Fruit fly (Drosophila melanogaster) Kc167 (cell line): ENCODE results near the gene Rad9.

ENCODE experiments used
- Myc ChIP-seq: fragments of >200 bp; optimal IDR thresholded peaks from 2 replicates; lab custom pipeline; 2017; ENCODE audit warnings: missing external identifiers
- Sin3A ChIP-seq: fragments of >200 bp; optimal IDR thresholded peaks from 2 replicates; lab custom pipeline; 2018; ENCODE audit warnings: missing external identifiers
- h ChIP-seq: fragments of >200 bp; optimal IDR thresholded peaks from 3 replicates; lab custom pipeline; 2018; ENCODE audit warnings: missing external identifiers
- insv ChIP-seq: fragments of >200 bp; optimal IDR thresholded peaks from 3 replicates; lab custom pipeline; 2018; ENCODE audit warnings: missing external identifiers
- psq ChIP-seq: fragments of >200 bp; optimal IDR thresholded peaks from 2 replicates; lab custom pipeline; 2017; ENCODE audit warnings: missing external identifiers
- ttk ChIP-seq: sonication (Bioruptor generic); optimal IDR thresholded peaks from 2 replicates; lab custom pipeline; 2017; ENCODE audit warnings: missing external identifiers

Rad9 gene

DNA sequence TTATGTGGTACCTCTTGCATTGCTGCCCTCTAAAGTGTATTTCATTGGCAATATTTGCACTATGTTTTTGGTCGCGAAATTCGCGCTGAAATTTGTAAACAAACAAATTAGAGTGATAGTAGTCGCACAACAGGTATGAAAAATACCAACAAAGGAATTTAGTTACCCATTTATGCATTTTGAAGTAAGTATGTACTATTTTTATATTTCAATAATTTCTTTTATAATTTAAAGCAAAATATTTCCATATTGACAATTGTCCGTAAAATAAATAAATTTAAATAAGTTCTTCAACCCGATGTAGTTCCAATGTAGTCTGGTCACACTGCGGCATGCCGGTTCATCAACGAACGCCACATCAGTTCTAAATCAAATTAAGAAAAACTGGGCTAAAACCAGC lies at the start of gene Rad9, which contains the start of gene Uggt:
Gene Rad9 (minus strand): TSS at position 114 of the 400 bp plus-strand sequence.
Gene Uggt (plus strand): TSS at position 308 of the 400 bp plus-strand sequence.
- no peak for TF ChIP-seq h (lab: Kevin White, UChicago)
- no peak for TF ChIP-seq ttk (lab: Kevin White, UChicago)
- no peak for TF ChIP-seq psq (lab: Kevin White, UChicago)
- TF ChIP-seq insv (lab: Kevin White, UChicago), result no peak
- no peak for TF ChIP-seq Sin3A (lab: Kevin White, UChicago)
- no peak for TF ChIP-seq Myc (lab: Kevin White, UChicago)

DNA sequence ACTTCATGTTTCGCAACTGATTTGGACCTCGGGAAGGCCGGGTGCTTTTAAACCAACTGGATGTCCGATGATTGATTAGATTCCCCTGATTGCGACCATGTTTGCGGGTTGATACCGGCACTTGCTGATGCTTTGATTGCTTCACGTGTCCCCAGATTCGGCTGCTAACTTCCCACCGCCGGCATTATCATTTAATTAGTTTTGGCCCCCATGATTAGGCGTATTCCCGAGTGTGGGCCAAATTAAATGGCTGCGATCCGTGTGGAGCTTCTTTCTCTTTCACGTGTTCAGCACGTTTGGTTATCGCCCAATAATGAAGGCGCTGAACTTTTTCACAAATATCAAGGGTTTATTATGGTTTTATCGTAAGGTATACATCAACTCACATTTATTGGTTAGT lies 49.7 kb upstream of the Rad9 start, which contains the start of gene CG3819:
Gene CG3819 (minus strand): TSS at position 23 of the 400 bp plus-strand sequence.
- TF ChIP-seq Sin3A (lab: Kevin White, UChicago), result no peak
- TF ChIP-seq h (lab: Kevin White, UChicago), result no peak

DNA sequence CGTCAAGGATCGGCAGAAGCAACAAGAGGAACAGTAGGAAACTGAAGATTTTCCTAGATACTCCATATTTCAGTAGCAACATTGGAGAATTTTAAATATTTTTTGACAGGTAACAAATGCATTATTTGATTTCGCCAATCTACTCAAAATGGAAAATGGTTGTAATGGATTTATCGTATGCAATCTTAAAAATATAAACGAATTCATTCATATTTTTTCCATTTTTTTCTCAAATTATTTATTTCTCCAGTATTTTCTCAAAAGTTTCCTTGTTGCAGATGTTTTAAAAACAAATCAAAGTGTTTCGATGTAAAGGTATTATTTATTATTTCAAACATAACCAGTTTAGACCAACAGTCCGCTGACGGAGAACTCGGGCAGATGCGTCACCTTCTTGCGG lies 47.9 kb upstream of the Rad9 start, which contains the start of gene CG18223:
Gene CG18223 (minus strand): TSS at position 101 of the 400 bp plus-strand sequence.
- TF ChIP-seq h (lab: Kevin White, UChicago) (no peak), Myc (lab: Kevin White, UChicago) (no peak), ttk (lab: Kevin White, UChicago) (no peak), Sin3A (lab: Kevin White, UChicago) (no peak), psq (lab: Kevin White, UChicago) (no peak), insv (lab: Kevin White, UChicago) (no peak)

DNA sequence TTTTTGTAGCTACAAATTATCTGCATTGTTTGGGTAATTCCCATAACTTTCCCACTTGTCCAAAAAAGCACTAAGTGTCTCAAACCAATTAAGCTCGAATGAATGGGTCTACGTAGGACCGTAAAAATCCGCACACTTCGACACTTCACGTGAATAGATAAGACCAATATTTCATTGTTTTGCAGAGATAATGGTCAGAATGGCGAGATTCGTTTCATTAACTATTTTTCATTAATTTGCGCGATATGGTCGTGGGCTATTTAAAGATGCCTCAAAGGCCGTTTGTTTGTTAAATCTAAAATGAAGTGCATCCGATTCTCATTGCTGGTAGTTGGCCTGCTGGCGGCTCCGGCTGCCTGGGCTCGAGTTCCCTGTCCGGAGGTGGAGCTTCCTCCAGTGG lies 44.9 kb upstream of the Rad9 start, which contains the start of gene CG6839:
Gene CG6839 (plus strand): TSS at position 301 of the 400 bp plus-strand sequence.
- TF ChIP-seq ttk (lab: Kevin White, UChicago), result no peak
- TF ChIP-seq Myc (lab: Kevin White, UChicago), result no peak
- TF ChIP-seq h (lab: Kevin White, UChicago), result no peak
- TF ChIP-seq psq (lab: Kevin White, UChicago), result no peak
- no peak for TF ChIP-seq Sin3A (lab: Kevin White, UChicago)

DNA sequence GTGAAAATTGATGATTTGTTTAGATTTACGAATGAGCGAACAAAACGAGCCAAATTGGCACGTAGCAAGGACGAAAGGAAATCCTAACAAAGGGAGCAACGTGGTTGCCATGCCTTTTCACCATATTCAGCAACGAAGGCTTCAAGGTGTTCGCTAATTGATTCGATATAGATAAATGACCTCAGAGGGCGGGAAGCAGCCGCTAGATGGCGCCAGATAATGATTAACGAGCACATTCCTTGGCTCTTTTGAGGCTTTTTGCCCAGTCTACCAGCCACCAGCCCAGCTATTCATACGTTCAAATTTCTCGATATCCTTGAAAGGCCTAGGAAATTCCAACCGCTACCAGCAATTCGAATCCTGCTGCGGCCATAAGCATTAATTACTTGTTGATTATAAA lies 44.1 kb upstream of the Rad9 start:
- no peak for TF ChIP-seq insv (lab: Kevin White, UChicago)
- no peak for TF ChIP-seq psq (lab: Kevin White, UChicago)
- TF ChIP-seq Myc (lab: Kevin White, UChicago), result no peak
- no peak for TF ChIP-seq ttk (lab: Kevin White, UChicago)
- no peak for TF ChIP-seq h (lab: Kevin White, UChicago)
- no peak for TF ChIP-seq Sin3A (lab: Kevin White, UChicago)

DNA sequence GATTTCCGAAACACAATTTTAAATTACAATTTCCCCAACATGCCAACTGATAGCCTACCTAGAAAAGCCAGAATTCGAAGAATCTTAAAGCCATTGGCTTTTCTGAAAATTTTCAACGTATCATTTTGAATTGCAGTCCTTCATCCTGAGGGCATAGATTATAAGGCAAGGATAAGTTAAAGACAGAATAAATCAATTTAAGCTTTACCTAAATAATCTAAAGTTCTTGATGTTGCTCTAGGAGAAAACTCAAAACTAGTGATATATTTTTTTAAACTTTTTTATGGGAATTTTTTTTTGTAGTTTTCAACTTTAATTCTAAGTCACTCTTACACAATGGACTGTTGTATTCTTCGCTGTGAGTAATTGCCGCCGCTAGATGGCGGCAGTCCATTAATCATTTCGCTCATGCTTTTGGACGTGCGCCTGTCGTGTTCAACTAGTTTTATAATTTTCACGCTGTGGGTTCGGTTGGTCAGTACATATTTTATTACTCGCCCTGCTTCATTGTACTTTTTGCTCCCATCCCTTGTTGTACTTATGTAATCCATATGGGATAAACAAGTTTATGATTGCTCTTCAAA lies 41.8 kb upstream of the Rad9 start, which contains the start of gene COX6AL2:
Gene COX6AL2 (minus strand): TSS at position 51 of the 584 bp plus-strand sequence.
- no peak for TF ChIP-seq psq (lab: Kevin White, UChicago)
- no peak for TF ChIP-seq Myc (lab: Kevin White, UChicago)
- no peak for TF ChIP-seq insv (lab: Kevin White, UChicago)
- no peak for TF ChIP-seq Sin3A (lab: Kevin White, UChicago)
- no peak for TF ChIP-seq h (lab: Kevin White, UChicago)
- TF ChIP-seq ttk (lab: Kevin White, UChicago), result no peak

DNA sequence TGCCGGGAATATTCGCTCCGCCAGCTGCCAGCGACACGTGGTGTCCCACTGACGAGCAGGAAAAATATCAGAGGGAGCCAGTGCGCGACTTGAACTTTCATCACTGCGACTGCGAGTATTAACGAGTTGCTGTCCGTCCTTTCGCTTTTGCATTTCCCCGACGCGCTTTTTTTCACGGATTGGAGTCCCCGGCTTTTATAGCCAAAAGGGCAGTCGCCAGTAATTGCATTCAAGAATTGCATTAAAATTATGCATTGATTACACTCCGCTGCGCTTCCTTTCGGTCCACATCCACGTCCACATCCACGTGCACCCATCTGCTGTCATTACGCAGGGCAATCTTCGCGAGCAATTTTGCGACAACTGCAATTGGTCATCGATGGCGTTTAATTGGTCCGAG lies 38.7 kb upstream of the Rad9 start, which contains the start of gene Ir75d:
Gene Ir75d (minus strand): TSS at position 101 of the 400 bp plus-strand sequence.
- no peak for TF ChIP-seq Sin3A (lab: Kevin White, UChicago)
- TF ChIP-seq h (lab: Kevin White, UChicago), result no peak
- no peak for TF ChIP-seq psq (lab: Kevin White, UChicago)
- no peak for TF ChIP-seq insv (lab: Kevin White, UChicago)
- no peak for TF ChIP-seq ttk (lab: Kevin White, UChicago)
- TF ChIP-seq Myc (lab: Kevin White, UChicago), result no peak

DNA sequence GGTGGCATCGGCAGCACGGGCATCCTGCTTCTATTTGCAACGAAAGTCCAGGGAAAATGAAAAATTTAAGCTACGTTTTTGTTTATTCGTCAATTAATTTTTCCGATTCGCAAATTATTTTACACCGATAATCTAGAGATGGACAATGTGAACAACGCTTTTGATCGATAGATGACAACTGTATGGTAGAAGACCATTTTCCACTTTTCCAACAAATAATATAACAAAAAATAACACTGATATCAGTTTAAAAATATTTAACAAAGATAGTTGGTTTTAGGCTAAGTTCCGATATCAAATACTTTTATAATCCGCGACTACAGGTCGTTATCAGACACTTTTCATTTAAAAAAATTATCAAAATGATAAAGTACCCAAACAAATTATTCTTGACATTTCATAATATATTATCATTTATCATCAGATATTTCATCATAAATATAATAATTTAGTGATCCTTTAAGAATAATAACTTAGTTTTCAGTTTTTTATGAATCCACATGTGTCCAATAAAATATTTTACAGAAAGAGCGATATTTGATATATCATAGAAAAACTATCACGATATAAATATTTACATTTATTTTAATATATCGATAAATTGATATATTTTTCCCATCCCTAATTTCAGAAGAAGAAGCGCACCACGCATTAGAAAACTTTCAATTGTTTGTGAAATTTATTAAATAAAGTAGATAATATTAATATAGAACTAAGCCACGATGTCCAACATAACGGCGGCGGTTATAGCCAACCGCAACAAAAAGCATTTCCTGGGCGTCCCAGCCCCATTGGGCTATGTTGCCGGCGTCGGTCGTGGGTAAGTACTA lies 32.6 kb upstream of the Rad9 start, which contains the start of the genes CSN1b and Prp6:
Gene CSN1b (minus strand): TSS at position 159 of the 830 bp plus-strand sequence.
Gene Prp6 (plus strand): TSS at position 601 of the 830 bp plus-strand sequence.
- TF ChIP-seq psq (lab: Kevin White, UChicago), result no peak
- TF ChIP-seq Sin3A (lab: Kevin White, UChicago), result no peak
- TF ChIP-seq Myc (lab: Kevin White, UChicago), result no peak
- no peak for TF ChIP-seq h (lab: Kevin White, UChicago)

DNA sequence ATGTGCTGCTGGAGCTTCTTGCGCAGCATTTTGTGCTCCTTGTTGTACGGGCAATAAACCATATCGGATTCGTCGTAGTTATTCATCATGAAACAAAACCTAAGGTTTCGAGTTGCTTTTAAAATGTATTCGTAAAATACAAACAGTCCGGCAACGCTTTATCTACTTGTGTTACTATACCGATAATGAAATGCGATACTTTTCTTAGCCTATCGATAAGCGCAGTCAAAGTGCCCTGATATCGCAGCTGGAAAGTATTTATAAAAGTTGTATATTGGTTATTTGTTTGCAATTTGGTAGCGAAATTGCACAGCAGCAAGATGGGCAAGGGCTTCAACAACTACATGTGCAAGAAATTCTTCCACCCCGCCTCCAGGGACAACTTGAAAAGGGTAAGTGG lies 29.1 kb upstream of the Rad9 start, which contains the start of the genes arx and CG6843:
Gene arx (minus strand): TSS at position 144 of the 400 bp plus-strand sequence.
Gene CG6843 (plus strand): TSS at position 184 of the 400 bp plus-strand sequence.
- TF ChIP-seq h (lab: Kevin White, UChicago), result no peak

DNA sequence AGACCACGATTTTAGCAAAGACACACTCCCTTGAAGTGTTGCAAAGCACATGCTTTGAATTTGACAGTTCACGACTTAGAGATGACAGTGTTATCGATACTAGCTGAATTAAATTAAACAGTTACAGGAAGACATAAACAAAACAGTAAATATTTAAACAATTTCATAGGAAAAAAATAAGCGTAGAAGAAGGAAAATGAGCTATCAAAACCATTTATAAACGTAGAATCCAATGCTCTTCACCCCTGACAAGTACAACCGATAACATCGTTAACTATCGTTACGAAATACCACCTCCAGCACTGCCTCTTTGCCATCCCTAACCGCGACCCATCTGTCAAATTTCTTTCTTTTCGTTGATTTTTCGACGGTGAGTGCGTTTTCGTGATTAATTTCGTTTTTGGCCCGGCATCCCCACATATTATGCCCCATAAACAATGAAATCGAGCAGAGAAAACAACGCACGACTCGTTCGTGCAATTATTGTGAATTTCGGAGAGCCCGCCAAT lies 26.5 kb upstream of the Rad9 start, which contains the start of gene RpL26:
Gene RpL26 (plus strand): TSS at position 106 of the 509 bp plus-strand sequence.
- TF ChIP-seq psq (lab: Kevin White, UChicago), result no peak

DNA sequence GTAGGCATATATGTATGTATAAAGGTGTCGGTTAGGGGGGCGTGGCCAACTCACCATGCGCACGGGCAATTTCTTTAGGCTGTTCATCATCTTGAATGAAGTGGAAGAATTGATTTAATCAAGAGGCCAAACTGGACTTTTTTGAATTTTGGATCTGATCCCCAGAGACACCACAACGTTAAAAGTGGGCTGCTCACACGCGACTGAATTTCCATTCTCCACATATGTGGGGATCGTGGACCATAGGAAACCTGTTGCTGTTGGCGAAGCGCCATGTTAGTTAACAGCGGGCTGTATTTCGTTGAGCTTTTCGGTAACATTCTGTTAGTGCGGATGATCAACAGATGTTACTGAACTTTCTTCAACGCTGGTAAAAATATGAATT lies 25.7 kb upstream of the Rad9 start, which contains the start of gene CG3902:
Gene CG3902 (minus strand): TSS at position 208 of the 385 bp plus-strand sequence.
- no peak for TF ChIP-seq Sin3A (lab: Kevin White, UChicago)
- no peak for TF ChIP-seq h (lab: Kevin White, UChicago)
- no peak for TF ChIP-seq psq (lab: Kevin White, UChicago)
- no peak for TF ChIP-seq ttk (lab: Kevin White, UChicago)
- no peak for TF ChIP-seq Myc (lab: Kevin White, UChicago)
- no peak for TF ChIP-seq insv (lab: Kevin White, UChicago)
